Worm (Caenorhabditis elegans) whole organism, early embryonic: ENCODE measurements around the gene lin-8.

Experiments
- B0310.2 ChIP-seq: sonication (generic microtip); optimal IDR thresholded peaks from 2 replicates; lab custom pipeline; 2016; ENCODE audit warnings: mild to moderate bottlenecking, missing genetic modification characterization, missing compliant biosample characterization
- F13C5.2 ChIP-seq: sonication (generic microtip); optimal IDR thresholded peaks from 2 replicates; lab custom pipeline; 2017; ENCODE audit warnings: mild to moderate bottlenecking, missing genetic modification characterization, inconsistent platforms, missing compliant biosample characterization
- aly-1 ChIP-seq: sonication (generic microtip); optimal IDR thresholded peaks from 2 replicates; lab custom pipeline; 2016; ENCODE audit warnings: missing genetic modification characterization, missing compliant biosample characterization
- ama-1 ChIP-seq: fragments of 150-350 bp; optimal IDR thresholded peaks from 2 replicates; lab custom pipeline; 2014
- ceh-13 ChIP-seq: fragments of 200-800 bp; sonication (Bioruptor generic); optimal IDR thresholded peaks from 2 replicates; lab custom pipeline; 2018; ENCODE audit warnings: mild to moderate bottlenecking, missing genetic modification characterization, missing compliant biosample characterization
- ceh-36 ChIP-seq: sonication (generic microtip); optimal IDR thresholded peaks from 2 replicates; lab custom pipeline; 2016; ENCODE audit warnings: missing genetic modification characterization, inconsistent platforms, missing compliant biosample characterization
- ets-7 ChIP-seq: sonication (generic microtip); optimal IDR thresholded peaks from 2 replicates; lab custom pipeline; 2016; ENCODE audit warnings: missing genotype, missing genetic modification characterization, missing compliant biosample characterization
- flt-1 ChIP-seq: fragments of 200-800 bp; sonication (Bioruptor generic); IDR thresholded peaks from 2 replicates; pipeline ENCODE4 v1.3.6; 2022; ENCODE audit warnings: missing genetic modification characterization, missing compliant biosample characterization
- hmbx-1 ChIP-seq: sonication (generic microtip); optimal IDR thresholded peaks from 2 replicates; lab custom pipeline; 2016; ENCODE audit warnings: mild to moderate bottlenecking, missing genetic modification characterization, missing compliant biosample characterization
- hmg-4 ChIP-seq: fragments of 200-800 bp; sonication (Bioruptor generic); optimal IDR thresholded peaks from 2 replicates; lab custom pipeline; 2018; ENCODE audit warnings: mild to moderate bottlenecking, missing genetic modification characterization, missing compliant biosample characterization
- hnd-1 ChIP-seq: sonication (generic microtip); optimal IDR thresholded peaks from 2 replicates; lab custom pipeline; 2016; ENCODE audit warnings: missing genetic modification characterization, missing compliant biosample characterization
- pes-1 ChIP-seq: fragments of 200-800 bp; sonication (Bioruptor generic); IDR thresholded peaks from 2 replicates; pipeline ENCODE4 v1.3.6; 2022; ENCODE audit warnings: missing genetic modification reagents, missing genetic modification characterization, missing compliant biosample characterization
- scrt-1 ChIP-seq: fragments of 200-800 bp; sonication (Bioruptor generic); IDR thresholded peaks from 2 replicates; pipeline ENCODE4 v1.3.6; 2022; ENCODE audit warnings: missing genetic modification characterization, missing compliant biosample characterization
- sea-1 ChIP-seq: fragments of 200-800 bp; sonication (Bioruptor generic); conservative IDR thresholded peaks from 2 replicates; pipeline ENCODE4 v1.3.6; 2022; ENCODE audit warnings: missing genetic modification characterization, missing compliant biosample characterization
- tbx-11 ChIP-seq: fragments of 200-800 bp; sonication (Bioruptor generic); IDR thresholded peaks from 2 replicates; pipeline ENCODE4 v1.3.6; 2022; ENCODE audit warnings: missing genetic modification characterization, missing compliant biosample characterization
- tbx-37 ChIP-seq: fragments of 200-800 bp; sonication (Bioruptor generic); conservative IDR thresholded peaks from 2 replicates; pipeline ENCODE4 v1.3.6; 2022; ENCODE audit warnings: missing genetic modification reagents, missing genetic modification characterization, missing compliant biosample characterization
- tra-4 ChIP-seq: sonication (generic microtip); optimal IDR thresholded peaks from 2 replicates; lab custom pipeline; 2017; ENCODE audit warnings: missing genetic modification characterization, missing compliant biosample characterization

lin-8 gene

DNA sequence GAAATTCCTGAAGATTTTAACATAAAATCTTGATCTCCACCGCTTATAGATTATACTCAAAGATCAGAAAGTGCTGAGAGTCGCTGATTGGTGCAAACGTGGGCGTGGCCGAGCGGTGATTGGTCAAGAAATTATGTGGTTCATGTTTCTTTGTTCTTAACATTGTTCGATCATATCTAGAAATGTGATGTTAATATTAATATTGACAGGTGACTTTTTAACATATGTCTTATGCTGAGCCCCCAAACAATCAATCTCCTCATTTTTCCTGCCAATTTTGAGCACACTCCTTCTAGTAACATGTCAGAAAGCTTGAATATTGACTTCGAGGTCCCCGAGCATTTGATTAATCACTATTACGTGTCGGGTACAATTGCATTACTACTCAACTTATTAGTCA lies 12.6 kb upstream of the lin-8 start, which contains the start of gene sri-29:
Gene sri-29 (plus strand): TSS at position 301 of the 400 bp plus-strand sequence.
- TF ChIP-seq aly-1 (tag; lab: Kevin White, UChicago) (no peak), sea-1 (GFP tag; lab: Robert Waterston, UW) (no peak), ceh-36 (tag; lab: Kevin White, UChicago) (no peak), hnd-1 (tag; lab: Kevin White, UChicago) (no peak), tbx-11 (GFP tag; lab: Robert Waterston, UW) (no peak), pes-1 (no peak), flt-1 (no peak), B0310.2 (no peak), ceh-13 (GFP tag; lab: Kevin White, UChicago) (no peak), F13C5.2 (tag; lab: Kevin White, UChicago) (no peak), ets-7 (tag; lab: Kevin White, UChicago) (no peak), scrt-1 (GFP tag; lab: Robert Waterston, UW) (no peak), hmbx-1 (tag; lab: Kevin White, UChicago) (no peak), ama-1 (lab: Kevin White, UChicago) (no peak), tra-4 (tag; lab: Kevin White, UChicago) (no peak), hmg-4 (GFP tag; lab: Kevin White, UChicago) (no peak)

DNA sequence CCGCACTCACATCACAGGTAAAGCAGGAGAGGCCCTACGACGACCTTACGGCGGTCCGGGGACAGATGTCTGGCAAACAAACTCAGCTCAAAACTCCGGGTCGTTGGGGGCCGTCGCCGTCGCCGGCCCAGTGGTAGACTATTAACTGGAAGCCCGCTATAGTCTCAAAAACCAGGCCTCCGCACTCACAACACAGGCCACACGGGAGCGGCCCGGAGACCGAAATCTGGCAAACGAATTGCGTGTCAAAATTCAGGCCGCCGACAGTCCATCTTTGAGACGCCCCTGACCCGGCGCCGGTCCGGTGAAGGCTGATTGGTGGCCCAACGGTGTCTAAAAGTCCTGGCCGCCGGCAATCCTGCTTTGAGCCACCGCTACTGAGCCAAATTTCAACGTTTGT lies 11.2 kb upstream of the lin-8 start:
- TF ChIP-seq ceh-36 (tag; lab: Kevin White, UChicago) = no peak

DNA sequence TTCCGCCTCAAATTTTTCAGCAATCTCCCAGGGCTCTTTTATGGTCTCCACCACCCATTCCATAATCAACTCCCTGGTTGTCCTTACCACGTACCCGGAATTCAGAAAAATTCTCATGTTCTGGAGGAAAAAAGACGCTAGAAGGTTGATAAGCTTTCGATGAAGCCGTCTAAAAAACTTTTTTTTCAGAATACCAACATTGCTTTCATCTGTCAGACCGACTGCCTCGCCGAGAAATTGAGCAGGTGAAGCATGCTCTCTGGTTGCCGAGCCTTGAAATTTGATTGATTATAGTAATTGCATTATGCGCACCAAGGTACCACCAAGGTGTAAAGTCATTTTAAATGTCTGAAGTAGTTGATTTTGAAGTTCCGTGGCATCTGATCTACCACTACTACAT lies 10.7 kb upstream of the lin-8 start, which contains the start of gene sri-30:
Gene sri-30 (plus strand): TSS at position 301 of the 400 bp plus-strand sequence.
- TF ChIP-seq aly-1 (tag; lab: Kevin White, UChicago) = no peak
- no peak for TF ChIP-seq scrt-1 (GFP tag; lab: Robert Waterston, UW)
- no peak for TF ChIP-seq pes-1
- no peak for TF ChIP-seq hmbx-1 (tag; lab: Kevin White, UChicago)

DNA sequence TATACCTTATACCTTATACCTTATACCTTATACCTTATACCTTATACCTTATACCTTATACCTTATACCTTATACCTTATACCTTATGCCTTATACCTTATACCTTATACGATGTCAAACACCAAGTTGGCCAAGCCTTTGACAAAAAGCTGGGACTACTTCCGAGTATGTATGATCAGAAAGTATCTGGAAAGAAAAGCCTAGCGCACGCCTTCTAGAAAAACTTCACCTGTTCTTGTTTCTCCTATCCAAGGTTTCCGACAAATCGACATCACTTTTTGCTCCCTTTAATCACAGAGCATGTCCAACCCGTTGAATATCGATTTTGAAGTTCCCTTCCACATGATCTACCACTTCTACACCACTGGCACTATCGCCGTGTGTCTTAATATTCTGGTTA lies 8.2 kb upstream of the lin-8 start, which contains the start of gene sri-28:
Gene sri-28 (plus strand): TSS at position 301 of the 400 bp plus-strand sequence.
- no peak for TF ChIP-seq tbx-11 (GFP tag; lab: Robert Waterston, UW)
- no peak for TF ChIP-seq flt-1
- no peak for TF ChIP-seq F13C5.2 (tag; lab: Kevin White, UChicago)
- TF ChIP-seq B0310.2 = no peak
- TF ChIP-seq aly-1 (tag; lab: Kevin White, UChicago) = no peak
- no peak for TF ChIP-seq sea-1 (GFP tag; lab: Robert Waterston, UW)
- TF ChIP-seq scrt-1 (GFP tag; lab: Robert Waterston, UW) = no peak
- TF ChIP-seq ceh-13 (GFP tag; lab: Kevin White, UChicago) = no peak
- TF ChIP-seq tra-4 (tag; lab: Kevin White, UChicago) = no peak
- TF ChIP-seq ets-7 (tag; lab: Kevin White, UChicago) = no peak
- no peak for TF ChIP-seq pes-1
- no peak for TF ChIP-seq hnd-1 (tag; lab: Kevin White, UChicago)
- no peak for TF ChIP-seq hmbx-1 (tag; lab: Kevin White, UChicago)
- no peak for TF ChIP-seq ceh-36 (tag; lab: Kevin White, UChicago)
- TF ChIP-seq hmg-4 (GFP tag; lab: Kevin White, UChicago) = no peak
- TF ChIP-seq ama-1 (lab: Kevin White, UChicago) = no peak
- TF ChIP-seq tbx-37 (GFP tag; lab: Robert Waterston, UW) = no peak

DNA sequence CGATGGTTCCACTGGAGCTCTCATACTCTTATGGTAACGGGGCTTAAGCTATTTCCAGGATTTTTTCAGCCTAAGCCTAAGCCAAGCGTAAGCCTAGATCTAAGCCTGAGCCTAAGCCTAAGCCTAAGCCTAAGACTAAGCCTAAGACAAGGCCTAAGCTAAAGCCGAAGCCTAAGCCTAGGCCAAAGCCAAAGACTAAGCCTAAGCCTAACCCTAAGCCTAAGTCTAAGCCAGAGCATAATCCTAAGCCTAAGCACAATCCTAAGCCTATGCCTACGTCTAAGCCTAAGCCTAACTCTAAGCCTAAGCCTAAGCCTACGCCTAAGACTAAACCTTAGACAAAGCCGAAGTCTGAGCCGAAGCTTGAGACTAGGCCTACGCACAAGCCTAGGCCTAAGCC lies 7.6 kb upstream of the lin-8 start:
- no peak for TF ChIP-seq tbx-37 (GFP tag; lab: Robert Waterston, UW)
- peak; percentile 87 for TF ChIP-seq ceh-36 (tag; lab: Kevin White, UChicago)

DNA sequence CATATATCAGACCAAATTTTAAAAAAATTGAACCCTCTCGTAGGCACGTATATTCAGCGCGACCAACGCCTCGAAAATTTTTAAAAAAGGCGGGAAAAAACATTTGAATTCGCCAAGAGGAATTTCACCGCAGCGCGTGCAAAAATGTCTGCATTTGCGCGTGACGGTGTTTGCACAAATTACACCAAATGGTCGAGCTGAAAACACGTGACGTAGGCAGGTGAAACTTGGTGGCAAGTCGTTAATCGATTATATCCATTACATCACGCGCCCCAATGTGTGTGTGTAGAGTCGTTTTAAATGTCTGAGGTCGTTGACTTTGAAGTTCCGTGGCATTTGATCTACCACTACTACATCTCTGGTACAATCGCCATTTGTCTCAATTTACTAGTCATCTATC lies 5.9 kb upstream of the lin-8 start, which contains the start of gene sri-31:
Gene sri-31 (plus strand): TSS at position 301 of the 400 bp plus-strand sequence.
- no peak for TF ChIP-seq tra-4 (tag; lab: Kevin White, UChicago)
- TF ChIP-seq tbx-37 (GFP tag; lab: Robert Waterston, UW) = no peak
- no peak for TF ChIP-seq scrt-1 (GFP tag; lab: Robert Waterston, UW)
- no peak for TF ChIP-seq flt-1

DNA sequence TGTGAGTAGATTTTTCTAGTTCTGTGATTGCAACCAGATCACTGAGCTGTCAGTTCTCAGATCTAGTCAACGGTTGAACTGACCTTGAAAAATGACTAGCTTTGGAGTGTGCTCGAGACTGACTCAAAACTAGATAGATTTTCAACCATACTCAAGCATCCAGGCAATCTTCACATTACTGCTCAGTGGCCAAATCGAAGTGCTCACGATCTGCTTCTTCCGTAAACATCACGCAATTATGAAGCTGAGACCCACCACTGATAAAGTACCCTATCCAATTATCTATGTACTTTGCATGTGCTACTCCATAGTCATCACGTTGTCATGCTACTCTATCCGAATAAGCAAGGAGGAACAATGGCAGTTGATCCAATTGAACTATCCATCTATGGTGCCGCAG lies 5.3 kb upstream of the lin-8 start:
- TF ChIP-seq ets-7 (tag; lab: Kevin White, UChicago) = no peak
- no peak for TF ChIP-seq ama-1 (lab: Kevin White, UChicago)
- TF ChIP-seq B0310.2 = no peak
- no peak for TF ChIP-seq ceh-36 (tag; lab: Kevin White, UChicago)
- TF ChIP-seq hmg-4 (GFP tag; lab: Kevin White, UChicago) = no peak
- TF ChIP-seq tbx-37 (GFP tag; lab: Robert Waterston, UW) = no peak
- TF ChIP-seq pes-1 = no peak
- no peak for TF ChIP-seq sea-1 (GFP tag; lab: Robert Waterston, UW)
- no peak for TF ChIP-seq hnd-1 (tag; lab: Kevin White, UChicago)
- TF ChIP-seq hmbx-1 (tag; lab: Kevin White, UChicago) = no peak
- no peak for TF ChIP-seq tra-4 (tag; lab: Kevin White, UChicago)
- no peak for TF ChIP-seq aly-1 (tag; lab: Kevin White, UChicago)
- no peak for TF ChIP-seq F13C5.2 (tag; lab: Kevin White, UChicago)
- no peak for TF ChIP-seq flt-1
- no peak for TF ChIP-seq ceh-13 (GFP tag; lab: Kevin White, UChicago)

DNA sequence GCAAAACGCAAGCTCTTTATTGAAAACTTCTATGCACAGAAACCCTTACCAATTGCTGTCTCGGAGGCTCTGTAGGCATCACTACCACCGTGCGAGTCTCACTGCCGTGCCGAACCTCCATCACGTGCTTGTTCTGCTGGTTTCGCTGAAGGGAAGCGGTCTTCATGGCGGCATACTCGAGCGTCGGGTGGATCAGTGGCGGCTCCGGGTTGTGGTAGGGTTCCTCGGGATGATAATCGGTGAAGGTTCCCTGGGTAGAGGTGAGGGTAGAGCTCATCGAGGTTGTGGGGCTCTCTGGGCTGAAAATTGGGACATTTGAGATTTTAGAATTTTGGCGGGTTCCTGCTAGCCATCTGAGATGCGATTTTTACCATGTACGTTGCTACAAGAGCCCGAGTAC lies 3.8 kb upstream of the lin-8 start:
- no peak for TF ChIP-seq flt-1
- TF ChIP-seq pes-1 = no peak
- no peak for TF ChIP-seq sea-1 (GFP tag; lab: Robert Waterston, UW)
